Fruit fly (Drosophila melanogaster) whole organism, embryonic: ENCODE results near the gene CG6028.

Source experiments
- Ada2b ChIP-seq: fragments of 200-800 bp; sonication (Bioruptor generic); IDR thresholded peaks from 2 replicates; pipeline ENCODE4 v1.3.6; 2022; ENCODE audit warnings: missing biosample characterization, missing genetic modification characterization
- BEAF-32 ChIP-seq: fragments of 200-800 bp; sonication (Bioruptor generic); optimal IDR thresholded peaks from 3 replicates; lab custom pipeline; 2017; ENCODE audit warnings: missing biosample characterization, missing genetic modification characterization, mild to moderate bottlenecking, moderate library complexity, missing genetic modification reagents
- Bgb ChIP-seq: fragments of 200-800 bp; sonication (Bioruptor generic); IDR thresholded peaks from 2 replicates; pipeline ENCODE4 v1.3.6; 2022; ENCODE audit warnings: missing biosample characterization, missing genetic modification characterization; ENCODE audit not compliant: partially characterized antibody
- Bteb2 ChIP-seq: fragments of 200-800 bp; sonication (Bioruptor generic); optimal IDR thresholded peaks from 2 replicates; lab custom pipeline; 2016; ENCODE audit warnings: missing biosample characterization, missing genetic modification characterization
- C15 ChIP-seq: fragments of 200-800 bp; sonication (Bioruptor generic); IDR thresholded peaks from 3 replicates; pipeline ENCODE4 v1.3.6; 2022; ENCODE audit warnings: missing biosample characterization, missing genetic modification characterization
- CG10147 ChIP-seq: fragments of 200-800 bp; sonication (Bioruptor generic); optimal IDR thresholded peaks from 2 replicates; lab custom pipeline; 2019; ENCODE audit warnings: missing biosample characterization, mild to moderate bottlenecking, missing genetic modification characterization, moderate library complexity
- CG10209 ChIP-seq: fragments of 200-800 bp; sonication (Bioruptor generic); optimal IDR thresholded peaks from 3 replicates; lab custom pipeline; 2017; ENCODE audit warnings: missing biosample characterization, mild to moderate bottlenecking, missing genetic modification characterization, missing genetic modification reagents
- CG10431 ChIP-seq: fragments of 200-800 bp; sonication (Bioruptor generic); optimal IDR thresholded peaks from 3 replicates; lab custom pipeline; 2018; ENCODE audit warnings: missing biosample characterization, mild to moderate bottlenecking, missing genetic modification characterization
- CG11085 ChIP-seq: fragments of 200-800 bp; sonication (Bioruptor generic); IDR thresholded peaks from 2 replicates; pipeline ENCODE4 v1.3.6; 2022; ENCODE audit warnings: missing biosample characterization, missing genetic modification characterization
- CG11695 ChIP-seq: fragments of 200-800 bp; sonication (Bioruptor generic); IDR thresholded peaks from 3 replicates; pipeline ENCODE4 v1.3.6; 2022; ENCODE audit warnings: missing biosample characterization, missing genetic modification characterization
- CG12391 ChIP-seq: fragments of 200-800 bp; sonication (Bioruptor generic); optimal IDR thresholded peaks from 3 replicates; lab custom pipeline; 2018; ENCODE audit warnings: missing biosample characterization, mild to moderate bottlenecking, missing genetic modification characterization, moderate library complexity
- CG12942 ChIP-seq: fragments of 200-800 bp; sonication (Bioruptor generic); optimal IDR thresholded peaks from 3 replicates; lab custom pipeline; 2016; ENCODE audit warnings: missing biosample characterization, missing genetic modification characterization
- CG14441 ChIP-seq: fragments of 200-800 bp; sonication (Bioruptor generic); IDR thresholded peaks from 2 replicates; pipeline ENCODE4 v1.3.6; 2022; ENCODE audit warnings: missing biosample characterization, missing genetic modification characterization
- CG1647 ChIP-seq: fragments of 200-800 bp; sonication (Bioruptor generic); optimal IDR thresholded peaks from 3 replicates; lab custom pipeline; 2016; ENCODE audit warnings: missing biosample characterization, missing genetic modification characterization
- CG16863 ChIP-seq: fragments of 200-800 bp; sonication (Bioruptor generic); optimal IDR thresholded peaks from 3 replicates; lab custom pipeline; 2016; ENCODE audit warnings: missing biosample characterization, missing genetic modification characterization
- CG17385 ChIP-seq: fragments of 200-800 bp; sonication (Bioruptor generic); optimal IDR thresholded peaks from 3 replicates; lab custom pipeline; 2018; ENCODE audit warnings: missing biosample characterization, mild to moderate bottlenecking, missing genetic modification characterization
- CG3163 ChIP-seq: fragments of 200-800 bp; sonication (Bioruptor generic); optimal IDR thresholded peaks from 3 replicates; lab custom pipeline; 2016; ENCODE audit warnings: missing biosample characterization, missing genetic modification characterization
- CG4854 ChIP-seq: fragments of 200-800 bp; sonication (Bioruptor generic); optimal IDR thresholded peaks from 2 replicates; lab custom pipeline; 2016; ENCODE audit warnings: missing biosample characterization, missing genetic modification characterization, inconsistent platforms
- CG6689 ChIP-seq: fragments of 200-800 bp; sonication (Bioruptor generic); IDR thresholded peaks from 2 replicates; pipeline ENCODE4 v1.3.6; 2022; ENCODE audit warnings: missing biosample characterization, missing genetic modification characterization
- CG6765 ChIP-seq: fragments of 200-800 bp; sonication (Bioruptor generic); optimal IDR thresholded peaks from 3 replicates; lab custom pipeline; 2017; ENCODE audit warnings: missing biosample characterization, mild to moderate bottlenecking, missing genetic modification characterization
- CG9727 ChIP-seq: fragments of 200-800 bp; sonication (Bioruptor generic); optimal IDR thresholded peaks from 3 replicates; lab custom pipeline; 2017; ENCODE audit warnings: missing biosample characterization, mild to moderate bottlenecking, missing genetic modification characterization
- CTCF ChIP-seq: fragments of 200-800 bp; sonication (Bioruptor generic); optimal IDR thresholded peaks from 2 replicates; lab custom pipeline; 2017; ENCODE audit warnings: missing biosample characterization, mild to moderate bottlenecking, missing genetic modification characterization, moderate library complexity
- Drgx ChIP-seq: fragments of 200-800 bp; sonication (Bioruptor generic); IDR thresholded peaks from 2 replicates; pipeline ENCODE4 v1.3.6; 2022; ENCODE audit warnings: missing biosample characterization, missing genetic modification characterization
- Fer3 ChIP-seq: fragments of 200-800 bp; sonication (Bioruptor generic); optimal IDR thresholded peaks from 2 replicates; lab custom pipeline; 2018; ENCODE audit warnings: missing biosample characterization, mild to moderate bottlenecking, missing genetic modification characterization, moderate library complexity
- Jarid2 ChIP-seq: fragments of 200-800 bp; sonication (Bioruptor generic); optimal IDR thresholded peaks from 3 replicates; lab custom pipeline; 2017; ENCODE audit warnings: mild to moderate bottlenecking, missing biosample characterization, missing genetic modification reagents, missing genetic modification characterization
- Lhr ChIP-seq: fragments of 200-800 bp; sonication (Bioruptor generic); optimal IDR thresholded peaks from 3 replicates; lab custom pipeline; 2017; ENCODE audit warnings: mild to moderate bottlenecking, missing biosample characterization, missing genetic modification reagents, missing genetic modification characterization
- Lpt ChIP-seq: fragments of >200 bp; optimal IDR thresholded peaks from 2 replicates; lab custom pipeline; 2018; ENCODE audit warnings: missing biosample characterization, missing genetic modification characterization
- Mrtf ChIP-seq: fragments of 200-800 bp; sonication (Bioruptor generic); IDR thresholded peaks from 3 replicates; pipeline ENCODE4 v1.3.6; 2022; ENCODE audit warnings: missing biosample characterization, missing genetic modification characterization
- Opbp ChIP-seq: fragments of 200-800 bp; sonication (Bioruptor generic); IDR thresholded peaks from 3 replicates; pipeline ENCODE4 v1.3.6; 2022; ENCODE audit warnings: missing biosample characterization, missing genetic modification characterization; ENCODE audit not compliant: partially characterized antibody
- chif ChIP-seq, 2 experiments: fragments of 200-800 bp; sonication (Bioruptor generic); optimal IDR thresholded peaks; 3 replicates each; lab custom pipeline; 2016; ENCODE audit warnings: missing biosample characterization in 2 of 2, missing genetic modification characterization in 2 of 2
- chn ChIP-seq: fragments of 200-800 bp; sonication (Bioruptor generic); optimal IDR thresholded peaks from 2 replicates; lab custom pipeline; 2016; ENCODE audit warnings: missing biosample characterization, missing genetic modification characterization
- dimm ChIP-seq: fragments of 200-800 bp; sonication (Bioruptor generic); IDR thresholded peaks from 2 replicates; pipeline ENCODE4 v1.3.6; 2022; ENCODE audit warnings: missing biosample characterization, missing genetic modification characterization
- dm ChIP-seq: fragments of 200-800 bp; sonication (Bioruptor generic); optimal IDR thresholded peaks from 3 replicates; lab custom pipeline; 2016; ENCODE audit warnings: missing biosample characterization, missing genetic modification characterization
- dmrt99B ChIP-seq: fragments of 200-800 bp; sonication (Bioruptor generic); optimal IDR thresholded peaks from 2 replicates; lab custom pipeline; 2018; ENCODE audit warnings: missing biosample characterization, mild to moderate bottlenecking, missing genetic modification characterization, moderate library complexity
- fd3F ChIP-seq: fragments of 200-800 bp; sonication (Bioruptor generic); optimal IDR thresholded peaks from 2 replicates; lab custom pipeline; 2018; ENCODE audit warnings: missing biosample characterization, mild to moderate bottlenecking, missing genetic modification characterization, moderate library complexity
- fru ChIP-seq: fragments of >200 bp; optimal IDR thresholded peaks from 2 replicates; lab custom pipeline; 2017
- ftz-f1 ChIP-seq: fragments of 200-800 bp; sonication (Bioruptor generic); optimal IDR thresholded peaks from 2 replicates; lab custom pipeline; 2016; ENCODE audit warnings: missing biosample characterization, missing genetic modification characterization
- h ChIP-seq: fragments of >200 bp; optimal IDR thresholded peaks from 2 replicates; lab custom pipeline; 2017
- knrl ChIP-seq: fragments of 200-800 bp; sonication (Bioruptor generic); IDR thresholded peaks from 3 replicates; pipeline ENCODE4 v1.3.6; 2022; ENCODE audit warnings: missing biosample characterization, missing genetic modification characterization; ENCODE audit not compliant: partially characterized antibody
- lab ChIP-seq: fragments of 200-800 bp; sonication (Bioruptor generic); optimal IDR thresholded peaks from 3 replicates; lab custom pipeline; 2017; ENCODE audit warnings: missing biosample characterization, missing genetic modification characterization, mild to moderate bottlenecking, moderate library complexity, missing genetic modification reagents
- lilli ChIP-seq: fragments of 200-800 bp; sonication (Bioruptor generic); optimal IDR thresholded peaks from 3 replicates; lab custom pipeline; 2016; ENCODE audit warnings: missing biosample characterization, missing genetic modification characterization
- onecut ChIP-seq: fragments of 200-800 bp; sonication (Bioruptor generic); IDR thresholded peaks from 2 replicates; pipeline ENCODE4 v1.3.6; 2022; ENCODE audit warnings: missing biosample characterization, missing genetic modification characterization
- pan ChIP-seq, 4 experiments: fragments of >200 bp in 3 of 4; fragments of 200-800 bp in 1 of 4; sonication (Bioruptor generic) in 1 of 4; optimal IDR thresholded peaks in 3 of 4; IDR thresholded peaks in 1 of 4; 2 replicates each; pipeline versions ENCODE4 v1.3.6 to Lab custom; 2017 to 2022; ENCODE audit warnings: missing biosample characterization in 2 of 4, missing genetic modification characterization in 2 of 4, mixed read lengths in 1 of 4
- pita ChIP-seq: fragments of 200-800 bp; sonication (Bioruptor generic); optimal IDR thresholded peaks from 2 replicates; lab custom pipeline; 2017; ENCODE audit warnings: missing biosample characterization, mild to moderate bottlenecking, missing genetic modification characterization
- rib ChIP-seq: fragments of 200-800 bp; sonication (Bioruptor generic); IDR thresholded peaks from 2 replicates; pipeline ENCODE4 v1.3.6; 2022; ENCODE audit warnings: missing biosample characterization, missing genetic modification characterization
- sc ChIP-seq, 3 experiments: fragments of >200 bp in 2 of 3; fragments of 200-800 bp in 1 of 3; sonication (Bioruptor generic) in 1 of 3; optimal IDR thresholded peaks; 2 replicates in 2 of 3; 3 replicates in 1 of 3; lab custom pipeline; 2017; ENCODE audit warnings: mild to moderate bottlenecking in 1 of 3, missing biosample characterization in 1 of 3, missing genetic modification characterization in 1 of 3, missing genetic modification reagents in 1 of 3
- seq ChIP-seq: fragments of 200-800 bp; sonication (Bioruptor generic); IDR thresholded peaks from 2 replicates; pipeline ENCODE4 v1.3.6; 2022; ENCODE audit warnings: missing biosample characterization, missing genetic modification characterization
- shn ChIP-seq: fragments of 200-800 bp; sonication (Bioruptor generic); optimal IDR thresholded peaks from 3 replicates; lab custom pipeline; 2016; ENCODE audit warnings: missing biosample characterization, missing genetic modification characterization
- stwl ChIP-seq: fragments of 200-800 bp; sonication (Bioruptor generic); optimal IDR thresholded peaks from 3 replicates; lab custom pipeline; 2018; ENCODE audit warnings: missing biosample characterization, mild to moderate bottlenecking, missing genetic modification characterization, moderate library complexity
- tll ChIP-seq, 2 experiments: fragments of 200-800 bp in 1 of 2; fragments of >200 bp in 1 of 2; sonication (Bioruptor generic) in 1 of 2; optimal IDR thresholded peaks; 2 replicates each; lab custom pipeline; 2017 to 2019; ENCODE audit warnings: missing biosample characterization in 2 of 2, missing genetic modification characterization in 2 of 2, mild to moderate bottlenecking in 1 of 2, moderate library complexity in 1 of 2
- tna ChIP-seq: fragments of 200-800 bp; sonication (Bioruptor generic); IDR thresholded peaks from 2 replicates; pipeline ENCODE4 v1.3.6; 2022; ENCODE audit warnings: missing biosample characterization, missing genetic modification characterization; ENCODE audit not compliant: partially characterized antibody

CG6028 gene

DNA sequence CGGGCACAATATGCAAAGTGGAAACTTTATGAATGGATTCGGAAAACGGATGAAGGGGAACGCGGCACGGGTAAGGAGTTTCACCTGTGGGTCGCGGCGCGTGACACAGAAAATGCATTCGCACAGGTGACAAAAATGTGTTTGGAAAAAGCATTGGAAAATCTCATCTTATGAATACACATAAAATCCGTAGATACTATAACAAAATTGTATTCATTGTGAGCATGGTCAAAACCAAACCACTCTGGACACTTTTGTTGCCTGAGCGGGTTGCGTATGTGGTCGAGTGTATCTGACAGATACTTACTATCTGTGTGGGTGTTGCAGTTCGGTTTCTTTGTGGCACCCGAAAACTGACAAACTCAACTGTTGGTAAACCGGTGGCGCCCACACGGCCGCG is 14.2 kb upstream of the CG6028 start (continued):
- TF ChIP-seq fd3F, result no peak
- TF ChIP-seq CG1647, result no peak
- no peak for TF ChIP-seq CG16863 (GFP tag; lab: Kevin White, UChicago)
- peak; percentile 61 for TF ChIP-seq CG12391 (tag; lab: Kevin White, UChicago)
- TF ChIP-seq Mrtf (GFP tag; lab: Robert Waterston, UW), result 0 out of 3 replicates have a peak, but pooled peaks have one; percentile 45
- 0 out of 2 replicates have a peak, but pooled peaks have one; percentile 10 for TF ChIP-seq CG11085 (GFP tag; lab: Robert Waterston, UW)
- TF ChIP-seq shn (GFP tag; lab: Kevin White, UChicago), result no peak
- no peak for TF ChIP-seq lab (GFP tag; lab: Kevin White, UChicago)
- TF ChIP-seq Fer3, result no peak
- no peak for TF ChIP-seq CG10431
- TF ChIP-seq CG9727 (GFP tag; lab: Kevin White, UChicago), result peak; percentile 26
- no peak for TF ChIP-seq CG10147
- TF ChIP-seq rib (GFP tag; lab: Robert Waterston, UW), result no peak
- peak; percentile 51 for TF ChIP-seq CG14441 (GFP tag; lab: Robert Waterston, UW)
- TF ChIP-seq dmrt99B (tag; lab: Kevin White, UChicago), result no peak
- TF ChIP-seq tll (GFP tag; optimal IDR thresholded peaks at IDR 0.05; lab: Kevin White, UChicago), result no peak
- peak; percentile 4 for TF ChIP-seq CG10209
- TF ChIP-seq Bteb2 (GFP tag; lab: Kevin White, UChicago), result no peak
- TF ChIP-seq lilli (GFP tag; lab: Kevin White, UChicago), result peak; percentile 36
- no peak for TF ChIP-seq C15 (GFP tag; lab: Robert Waterston, UW)
- no peak for TF ChIP-seq CG6765
- no peak for TF ChIP-seq sc (optimal IDR thresholded peaks at IDR 0.05; lab: Kevin White, UChicago)
- no peak for TF ChIP-seq sc (GFP tag; optimal IDR thresholded peaks at IDR 0.05; lab: Kevin White, UChicago)
- no peak for TF ChIP-seq Jarid2 (GFP tag; lab: Kevin White, UChicago)
- no peak for TF ChIP-seq CG4854 (GFP tag; lab: Kevin White, UChicago)
- no peak for TF ChIP-seq Lhr
- no peak for TF ChIP-seq BEAF-32 (GFP tag; lab: Kevin White, UChicago)
- no peak; the same call in 2 of the 3 replicates for TF ChIP-seq CG11695
- TF ChIP-seq chif (GFP tag; optimal IDR thresholded peaks at IDR 0.05; lab: Kevin White, UChicago), result peak in 1 of 2 experiments; percentile 9
- TF ChIP-seq Bgb, result no peak
- TF ChIP-seq onecut (GFP tag; lab: Robert Waterston, UW), result no peak
- no peak for TF ChIP-seq ftz-f1 (GFP tag; lab: Kevin White, UChicago)
- TF ChIP-seq CG6689 (GFP tag; lab: Robert Waterston, UW), result peak; percentile 62
- TF ChIP-seq dimm (GFP tag; lab: Robert Waterston, UW), result no peak
- TF ChIP-seq CG12942, result peak; percentile 25
- TF ChIP-seq dm, result no peak
- TF ChIP-seq fru (lab: Kevin White, UChicago), result no peak
- TF ChIP-seq chn (GFP tag; lab: Kevin White, UChicago), result no peak
- TF ChIP-seq pita, result no peak
- no peak for TF ChIP-seq Lpt (GFP tag; lab: Kevin White, UChicago)
- no peak for TF ChIP-seq tna (GFP tag; lab: Robert Waterston, UW)
- TF ChIP-seq CG17385 (GFP tag; lab: Kevin White, UChicago), result peak; percentile 44
- TF ChIP-seq CTCF (GFP tag; lab: Kevin White, UChicago), result no peak
- no peak for TF ChIP-seq knrl
- no peak for TF ChIP-seq h (lab: Kevin White, UChicago)
- TF ChIP-seq stwl (tag; lab: Kevin White, UChicago), result no peak
- TF ChIP-seq Opbp (GFP tag; lab: Robert Waterston, UW), result no peak
- peak; percentile 66 for TF ChIP-seq Ada2b (GFP tag; lab: Robert Waterston, UW)
- TF ChIP-seq CG3163 (GFP tag; lab: Kevin White, UChicago), result no peak
- TF ChIP-seq seq (GFP tag; lab: Robert Waterston, UW), result peak; percentile 35; the same call in 1 of the 2 replicates
- TF ChIP-seq Drgx (GFP tag; lab: Robert Waterston, UW), result peak; percentile 93
- TF ChIP-seq pan (optimal IDR thresholded peaks at IDR 0.05; lab: Kevin White, UChicago), result no peak
- TF ChIP-seq pan (GFP tag; optimal IDR thresholded peaks at IDR 0.05 in 1 of 2, IDR thresholded peaks at IDR 0.05 in 1 of 2), result peak in 1 of 2 experiments; percentile 79
